Worm (Caenorhabditis elegans) whole organism, L1 larva: ENCODE results near the gene srh-251.

Source experiments
- F16B12.6 ChIP-seq: fragments of 150-350 bp; optimal IDR thresholded peaks from 2 replicates; lab custom pipeline; 2014; ENCODE audit warnings: missing biosample characterization, missing genetic modification characterization
- ces-1 ChIP-seq: fragments of 150-350 bp; optimal IDR thresholded peaks from 2 replicates; lab custom pipeline; 2014; ENCODE audit warnings: missing biosample characterization, missing genetic modification reagents, missing genetic modification characterization
- efl-3 ChIP-seq: fragments of 200-800 bp; sonication (Bioruptor generic); optimal IDR thresholded peaks from 2 replicates; lab custom pipeline; 2018; ENCODE audit warnings: mild to moderate bottlenecking, missing genetic modification characterization, missing compliant biosample characterization
- nhr-28 ChIP-seq: fragments of 150-350 bp; optimal IDR thresholded peaks from 2 replicates; lab custom pipeline; 2014; ENCODE audit warnings: missing biosample characterization, missing genetic modification characterization

DNA sequence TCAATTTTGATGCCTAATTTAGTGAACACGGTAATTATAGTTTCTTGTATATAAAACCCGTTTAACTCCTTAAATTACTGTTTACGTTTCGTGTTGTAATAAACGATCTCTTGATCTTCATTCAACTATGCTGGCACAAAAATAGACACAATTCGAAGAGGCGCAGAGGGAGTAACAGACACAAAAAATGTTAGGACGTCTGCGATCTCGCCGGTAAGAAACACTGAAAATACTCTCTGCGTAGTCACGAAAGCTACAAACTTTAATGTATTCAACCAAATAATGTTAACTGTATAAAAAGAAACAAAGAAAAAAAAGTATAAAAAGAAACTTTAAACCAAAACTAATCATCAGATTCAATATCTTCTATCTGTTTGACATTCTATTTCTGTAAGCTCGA is 1.1 kb upstream of the srh-251 start, which contains the start of gene dhs-23:
- no peak for TF ChIP-seq F16B12.6 (tag; lab: Kevin White, UChicago)
- TF ChIP-seq ces-1 (GFP tag; lab: Kevin White, UChicago), result no peak
- TF ChIP-seq efl-3 (GFP tag; lab: Kevin White, UChicago), result no peak
- TF ChIP-seq nhr-28 (tag; lab: Kevin White, UChicago), result no peak
